Worm (Caenorhabditis elegans): ENCODE data around the gene srz-105.

srz-105 gene

ce11 chrIV:16332585-16332984, 7.9 kb downstream of the srz-105 start, which contains the start of gene srz-71:
srz-71 (plus strand) TSS chrIV:16332885.
- TF ChIP-seq nhr-20 (tag; optimal IDR thresholded peaks at IDR 0.05) (no peak), xbp-1 (tag; optimal IDR thresholded peaks at IDR 0.05) (no peak), fos-1 (tag; optimal IDR thresholded peaks at IDR 0.05) (no peak)

ce11 chrIV:16333121-16333520, 8.4 kb downstream of the srz-105 start:
- TF ChIP-seq nhr-20 (tag; optimal IDR thresholded peaks at IDR 0.05) (no peak), elt-3 (tag; optimal IDR thresholded peaks at IDR 0.05) (no peak), unc-98 (GFP tag; IDR thresholded peaks at IDR 0.05) (no peak)

- TF ChIP-seq aly-2 (tag; optimal IDR thresholded peaks at IDR 0.05) (no peak), grh-1 (GFP tag; IDR thresholded peaks at IDR 0.05) (no peak), ets-5 (GFP tag; IDR thresholded peaks at IDR 0.05) (no peak), vab-15 (tag; optimal IDR thresholded peaks at IDR 0.05) (no peak), nhr-12 (tag; optimal IDR thresholded peaks at IDR 0.05) (no peak), ceh-90 (tag; optimal IDR thresholded peaks at IDR 0.05) (no peak), sptf-1 (tag; optimal IDR thresholded peaks at IDR 0.05) (no peak)
Measured at ce11 chrIV:16335037-16335436, 10.3 kb downstream of the srz-105 start, which contains the start of gene srz-38. srz-38 (plus strand) TSS chrIV:16335337.

ce11 chrIV:16336721-16337120, 12.0 kb downstream of the srz-105 start, which contains the start of gene C35D6.13:
C35D6.13 (plus strand) TSS chrIV:16337021.
- TF ChIP-seq elt-2 (tag; optimal IDR thresholded peaks at IDR 0.05) (no peak), nhr-85 (tag) (peak; percentile 1)

ce11 chrIV:16346514-16346913, 21.8 kb downstream of the srz-105 start, which contains the start of gene C35D6.3:
C35D6.3 (plus strand) TSS chrIV:16346814.
- TF ChIP-seq nhr-84 (tag; optimal IDR thresholded peaks at IDR 0.05) = no peak
- TF ChIP-seq vab-15 (tag; optimal IDR thresholded peaks at IDR 0.05) = no peak
- TF ChIP-seq egl-13 (tag; optimal IDR thresholded peaks at IDR 0.05) = no peak

ce11 chrIV:16350690-16351089, 26.0 kb downstream of the srz-105 start, which contains the start of gene C35D6.4:
C35D6.4 (plus strand) TSS chrIV:16350990.
- TF ChIP-seq blmp-1 (tag; optimal IDR thresholded peaks at IDR 0.05) (no peak), nhr-85 (tag) (no peak), ceh-82 (tag; optimal IDR thresholded peaks at IDR 0.05) (no peak), nhr-20 (tag; optimal IDR thresholded peaks at IDR 0.05) (no peak), lin-35 (GFP tag; optimal IDR thresholded peaks at IDR 0.05) (no peak), sup-37 (GFP tag; optimal IDR thresholded peaks at IDR 0.05) (no peak), dpl-1 (GFP tag; optimal IDR thresholded peaks at IDR 0.05) (no peak), ces-1 (GFP tag; optimal IDR thresholded peaks at IDR 0.05) (no peak), Y116A8C.19 (tag; optimal IDR thresholded peaks at IDR 0.05; ENCODE audit: borderline replicate concordance) (no peak), efl-3 (GFP tag; optimal IDR thresholded peaks at IDR 0.05) (no peak), vab-15 (tag; optimal IDR thresholded peaks at IDR 0.05) (no peak), elt-2 (tag; optimal IDR thresholded peaks at IDR 0.05) (no peak), dsc-1 (tag; optimal IDR thresholded peaks at IDR 0.05) (no peak), ztf-4 (tag; optimal IDR thresholded peaks at IDR 0.05) (no peak), ceh-90 (tag; optimal IDR thresholded peaks at IDR 0.05) (no peak), tbx-2 (tag; optimal IDR thresholded peaks at IDR 0.05) (no peak), ceh-8 (GFP tag; optimal IDR thresholded peaks at IDR 0.05) (no peak), lir-3 (tag; optimal IDR thresholded peaks at IDR 0.05; ENCODE audit: poor library complexity) (no peak), pag-3 (tag; optimal IDR thresholded peaks at IDR 0.05; ENCODE audit: borderline replicate concordance, insufficient read depth) (no peak)

ce11 chrIV:16364581-16364980, 39.9 kb downstream of the srz-105 start:
- TF ChIP-seq aha-1 (tag; optimal IDR thresholded peaks at IDR 0.05) (no peak), ceh-8 (GFP tag; optimal IDR thresholded peaks at IDR 0.05) (no peak)

Data from whole organism, L1 larva.